Fruit fly (Drosophila melanogaster): ENCODE data around the gene CG15879.
A peak's percentile ranks its signal among the peaks of the same experiment; 100 is the strongest.

Gene CG15879

DNA sequence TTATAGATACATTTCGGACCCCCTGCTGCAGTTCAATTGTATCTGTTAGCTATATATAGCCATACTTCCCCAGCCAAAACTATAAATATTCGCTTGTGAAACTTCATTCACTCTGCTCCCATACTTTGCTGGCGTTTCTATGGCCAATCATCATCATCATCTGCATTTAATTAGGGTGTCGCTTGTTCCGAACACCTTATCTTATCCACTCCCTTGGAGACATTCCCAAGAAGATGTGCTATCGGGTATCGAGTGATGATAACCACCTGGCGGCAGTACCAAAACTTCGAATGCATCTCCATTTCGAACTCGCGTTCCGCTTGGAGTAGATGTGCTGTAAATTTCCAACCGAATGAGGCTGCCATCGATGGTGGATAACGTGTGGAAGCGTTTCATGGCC is 16.7 kb upstream of the CG15879 start, which contains the start of gene CG13810:
Gene CG13810 (plus strand): TSS at position 301 of the 400 bp plus-strand sequence.
- no peak for TF ChIP-seq CG11294 (GFP tag; IDR thresholded peaks at IDR 0.05)
- no peak for TF ChIP-seq CG6808 (GFP tag; optimal IDR thresholded peaks at IDR 0.05)
- TF ChIP-seq CG11902 (GFP tag; optimal IDR thresholded peaks at IDR 0.05), result no peak
- TF ChIP-seq fkh (GFP tag; optimal IDR thresholded peaks at IDR 0.05), result no peak
- no peak for TF ChIP-seq CG10631 (GFP tag; optimal IDR thresholded peaks at IDR 0.05)
- no peak for TF ChIP-seq CG32006 (GFP tag; optimal IDR thresholded peaks at IDR 0.05)
- TF ChIP-seq CG34406 (GFP tag; optimal IDR thresholded peaks at IDR 0.05), result no peak
- no peak for TF ChIP-seq Met (GFP tag; optimal IDR thresholded peaks at IDR 0.05)
- no peak for TF ChIP-seq Hr39 (GFP tag; optimal IDR thresholded peaks at IDR 0.05)
- no peak for TF ChIP-seq CG6792 (GFP tag; optimal IDR thresholded peaks at IDR 0.05)
- no peak for TF ChIP-seq CG6854 (GFP tag; optimal IDR thresholded peaks at IDR 0.05)
- TF ChIP-seq CG6163 (GFP tag; IDR thresholded peaks at IDR 0.05), result no peak
- TF ChIP-seq Hr4 (GFP tag; optimal IDR thresholded peaks at IDR 0.05), result no peak
- TF ChIP-seq Eip93F (GFP tag; optimal IDR thresholded peaks at IDR 0.05), result no peak
- no peak for TF ChIP-seq CG8319 (GFP tag; optimal IDR thresholded peaks at IDR 0.05)
- TF ChIP-seq CG4318 (GFP tag; optimal IDR thresholded peaks at IDR 0.05), result no peak
- no peak for TF ChIP-seq Blimp-1 (GFP tag; optimal IDR thresholded peaks at IDR 0.05)
- TF ChIP-seq Ets21C (GFP tag; optimal IDR thresholded peaks at IDR 0.05), result no peak

DNA sequence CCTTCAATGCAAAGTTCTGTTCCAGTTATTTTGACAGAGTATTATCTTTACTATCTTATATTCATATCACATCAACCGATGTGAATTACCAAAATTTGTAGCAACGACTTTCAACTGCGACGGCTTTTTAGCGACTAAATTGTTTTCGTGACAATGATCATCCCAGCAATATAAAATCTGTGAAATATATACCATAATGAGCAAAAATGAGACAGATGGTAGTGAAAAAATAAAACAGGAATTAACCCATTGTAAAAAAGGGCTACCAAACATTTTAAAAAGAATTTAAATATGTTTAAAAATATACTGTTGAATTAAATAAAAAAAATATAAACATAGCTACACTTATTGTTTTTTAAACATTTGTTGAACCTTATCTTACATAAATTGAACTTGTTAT is 5.3 kb upstream of the CG15879 start, which contains the start of gene CG15820:
Gene CG15820 (minus strand): TSS at position 101 of the 400 bp plus-strand sequence.
- no peak for TF ChIP-seq CG11902 (GFP tag; optimal IDR thresholded peaks at IDR 0.05)
- peak; percentile 42 for TF ChIP-seq svp (GFP tag)

- TF ChIP-seq fkh (GFP tag; optimal IDR thresholded peaks at IDR 0.05) (peak; percentile 37), salr (GFP tag; optimal IDR thresholded peaks at IDR 0.05) (no peak), Smox (GFP tag; optimal IDR thresholded peaks at IDR 0.05) (no peak), Eip93F (GFP tag; optimal IDR thresholded peaks at IDR 0.05) (no peak), Lpt (GFP tag; optimal IDR thresholded peaks at IDR 0.05) (no peak), CG10669 (GFP tag; optimal IDR thresholded peaks at IDR 0.05) (no peak), CG16779 (tag; optimal IDR thresholded peaks at IDR 0.05) (no peak), esn (GFP tag; optimal IDR thresholded peaks at IDR 0.05) (no peak), CG6792 (GFP tag; optimal IDR thresholded peaks at IDR 0.05) (no peak), CG11762 (GFP tag; optimal IDR thresholded peaks at IDR 0.05; ENCODE audit: insufficient read depth) (no peak), dsx (GFP tag; optimal IDR thresholded peaks at IDR 0.05; ENCODE audit: poor library complexity, severe bottlenecking) (peak; percentile 91), Hr38 (GFP tag; optimal IDR thresholded peaks at IDR 0.05) (no peak), Ets21C (GFP tag; optimal IDR thresholded peaks at IDR 0.05) (no peak), fd59A (GFP tag; optimal IDR thresholded peaks at IDR 0.05) (no peak), CG8319 (GFP tag; optimal IDR thresholded peaks at IDR 0.05) (no peak), ss (GFP tag; optimal IDR thresholded peaks at IDR 0.05) (no peak)
Measured at dm6 chr3L:2170885-2171526, 2.1 kb upstream of the CG15879 start, which contains the start of gene CG5704. Gene CG5704 (minus strand): TSS chr3L:2170971.

DNA sequence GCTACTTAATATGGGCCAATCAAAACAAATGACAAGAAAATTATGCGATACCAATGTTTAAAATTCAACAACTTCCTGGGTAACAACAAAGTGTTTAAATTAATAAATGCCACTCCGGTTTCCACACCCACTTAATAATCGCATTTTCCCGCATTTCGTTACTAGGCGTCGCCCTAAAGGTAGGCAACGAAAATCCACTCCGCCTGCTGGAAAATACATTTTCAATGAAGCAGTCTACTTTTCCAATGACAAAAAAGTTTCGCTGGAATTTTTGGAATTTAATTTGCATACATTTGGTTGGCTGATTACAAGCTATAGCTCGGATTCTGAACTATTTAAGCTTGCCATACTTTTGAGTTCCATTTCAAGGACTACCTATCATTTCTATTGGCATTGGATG is 2.1 kb downstream of the CG15879 start:
- TF ChIP-seq CG9139 (GFP tag; optimal IDR thresholded peaks at IDR 0.05) (no peak), CG6792 (GFP tag; optimal IDR thresholded peaks at IDR 0.05) (no peak), Ets96B (tag; optimal IDR thresholded peaks at IDR 0.05) (no peak), CG8319 (GFP tag; optimal IDR thresholded peaks at IDR 0.05) (no peak), dsx (GFP tag; optimal IDR thresholded peaks at IDR 0.05; ENCODE audit: poor library complexity, severe bottlenecking) (no peak), Sox102F (GFP tag; optimal IDR thresholded peaks at IDR 0.05) (no peak), CG15336 (GFP tag; IDR thresholded peaks at IDR 0.05) (no peak), spab (GFP tag; optimal IDR thresholded peaks at IDR 0.05) (no peak), CG31627 (GFP tag; optimal IDR thresholded peaks at IDR 0.05) (no peak)
